Worm (Caenorhabditis elegans) whole organism, early embryonic: ENCODE results near the gene F20G2.5.
A peak's percentile ranks its signal among the peaks of the same experiment; 100 is the strongest.

Source experiments
- F13C5.2 ChIP-seq: sonication (generic microtip); optimal IDR thresholded peaks from 2 replicates; lab custom pipeline; 2017; ENCODE audit warnings: mild to moderate bottlenecking, missing genetic modification characterization, inconsistent platforms, missing compliant biosample characterization
- ama-1 ChIP-seq: fragments of 150-350 bp; optimal IDR thresholded peaks from 2 replicates; lab custom pipeline; 2014
- ceh-13 ChIP-seq: fragments of 200-800 bp; sonication (Bioruptor generic); optimal IDR thresholded peaks from 2 replicates; lab custom pipeline; 2018; ENCODE audit warnings: mild to moderate bottlenecking, missing genetic modification characterization, missing compliant biosample characterization
- ceh-36 ChIP-seq: sonication (generic microtip); optimal IDR thresholded peaks from 2 replicates; lab custom pipeline; 2016; ENCODE audit warnings: missing genetic modification characterization, inconsistent platforms, missing compliant biosample characterization
- flt-1 ChIP-seq: fragments of 200-800 bp; sonication (Bioruptor generic); IDR thresholded peaks from 2 replicates; pipeline ENCODE4 v1.3.6; 2022; ENCODE audit warnings: missing genetic modification characterization, missing compliant biosample characterization
- hmg-4 ChIP-seq: fragments of 200-800 bp; sonication (Bioruptor generic); optimal IDR thresholded peaks from 2 replicates; lab custom pipeline; 2018; ENCODE audit warnings: mild to moderate bottlenecking, missing genetic modification characterization, missing compliant biosample characterization
- pes-1 ChIP-seq: fragments of 200-800 bp; sonication (Bioruptor generic); IDR thresholded peaks from 2 replicates; pipeline ENCODE4 v1.3.6; 2022; ENCODE audit warnings: missing genetic modification reagents, missing genetic modification characterization, missing compliant biosample characterization
- scrt-1 ChIP-seq: fragments of 200-800 bp; sonication (Bioruptor generic); IDR thresholded peaks from 2 replicates; pipeline ENCODE4 v1.3.6; 2022; ENCODE audit warnings: missing genetic modification characterization, missing compliant biosample characterization
- sea-1 ChIP-seq: fragments of 200-800 bp; sonication (Bioruptor generic); conservative IDR thresholded peaks from 2 replicates; pipeline ENCODE4 v1.3.6; 2022; ENCODE audit warnings: missing genetic modification characterization, missing compliant biosample characterization
- tbx-11 ChIP-seq: fragments of 200-800 bp; sonication (Bioruptor generic); IDR thresholded peaks from 2 replicates; pipeline ENCODE4 v1.3.6; 2022; ENCODE audit warnings: missing genetic modification characterization, missing compliant biosample characterization

DNA sequence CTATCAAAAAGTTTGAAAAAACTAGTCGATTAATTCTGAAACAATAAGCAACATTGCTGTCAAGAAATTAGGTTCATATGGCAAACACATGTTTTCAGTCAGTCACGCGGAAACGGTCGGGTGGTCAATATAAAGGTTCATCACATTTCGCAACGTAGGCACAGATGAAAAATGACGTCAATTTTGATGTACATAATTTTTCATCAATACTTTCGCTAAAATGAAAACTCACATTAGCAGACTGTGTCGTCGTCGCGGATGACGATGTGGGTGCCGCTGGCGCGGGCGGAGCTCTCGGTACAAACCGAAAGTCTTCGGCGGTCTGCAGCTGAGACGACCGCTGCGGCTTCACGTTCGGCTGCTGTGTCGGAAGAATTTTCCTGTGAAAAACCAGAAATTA, 32.6 kb downstream of the F20G2.5 start, which contains the start of gene swan-2:
- TF ChIP-seq ceh-13 (no peak), ama-1 (peak; percentile 22), scrt-1 (GFP tag; lab: Robert Waterston, UW) (no peak), pes-1 (no peak), flt-1 (GFP tag; lab: Robert Waterston, UW) (no peak), F13C5.2 (tag; lab: Kevin White, UChicago) (no peak), sea-1 (GFP tag; lab: Robert Waterston, UW) (0 out of 2 replicates have a peak, but pooled peaks have one; percentile 40), hmg-4 (GFP tag; lab: Kevin White, UChicago) (no peak), tbx-11 (GFP tag; lab: Robert Waterston, UW) (no peak), ceh-36 (tag; lab: Kevin White, UChicago) (no peak)
